Fruit fly (Drosophila melanogaster) whole organism, prepupa: Measurements from ENCODE around the gene CG13293.

Experiments
- Blimp-1 ChIP-seq: fragments of 200-800 bp; sonication (Bioruptor generic); optimal IDR thresholded peaks from 3 replicates; lab custom pipeline; 2017; ENCODE audit warnings: missing biosample characterization, missing genetic modification characterization, mild to moderate bottlenecking, moderate library complexity, missing genetic modification reagents
- CG10669 ChIP-seq: fragments of 200-800 bp; sonication (Bioruptor generic); optimal IDR thresholded peaks from 3 replicates; lab custom pipeline; 2018; ENCODE audit warnings: missing biosample characterization, mild to moderate bottlenecking, missing genetic modification characterization, moderate library complexity
- CG11762 ChIP-seq: fragments of 200-800 bp; sonication (Bioruptor generic); optimal IDR thresholded peaks from 3 replicates; lab custom pipeline; 2016; ENCODE audit warnings: missing biosample characterization, missing genetic modification characterization; ENCODE audit not compliant: insufficient read depth
- CG15336 ChIP-seq: fragments of 200-800 bp; sonication (Bioruptor generic); IDR thresholded peaks from 2 replicates; pipeline ENCODE4 v1.3.6; 2022; ENCODE audit warnings: missing biosample characterization, missing genetic modification characterization
- CG1621 ChIP-seq: fragments of 200-800 bp; sonication (Bioruptor generic); optimal IDR thresholded peaks from 3 replicates; lab custom pipeline; 2018; ENCODE audit warnings: missing biosample characterization, mild to moderate bottlenecking, missing genetic modification characterization
- CG3032 ChIP-seq: fragments of 200-800 bp; optimal IDR thresholded peaks from 2 replicates; lab custom pipeline; 2019; ENCODE audit warnings: missing biosample characterization, mild to moderate bottlenecking, missing genetic modification characterization, moderate library complexity
- CG3919 ChIP-seq: fragments of 200-800 bp; sonication (Bioruptor generic); optimal IDR thresholded peaks from 3 replicates; lab custom pipeline; 2016; ENCODE audit warnings: missing biosample characterization, missing genetic modification characterization
- CG6163 ChIP-seq: fragments of 200-800 bp; sonication (Bioruptor generic); IDR thresholded peaks from 3 replicates; pipeline ENCODE4 v1.3.6; 2022; ENCODE audit warnings: missing biosample characterization, missing genetic modification characterization
- CG6808 ChIP-seq: fragments of 200-800 bp; sonication (Bioruptor generic); optimal IDR thresholded peaks from 3 replicates; lab custom pipeline; 2017; ENCODE audit warnings: missing biosample characterization, missing genetic modification characterization, mild to moderate bottlenecking, moderate library complexity, missing genetic modification reagents
- CG6854 ChIP-seq: fragments of 200-800 bp; sonication (Bioruptor generic); optimal IDR thresholded peaks from 2 replicates; lab custom pipeline; 2017; ENCODE audit warnings: missing biosample characterization, mild to moderate bottlenecking, missing genetic modification characterization
- CG7368 ChIP-seq: fragments of 200-800 bp; sonication (Bioruptor generic); optimal IDR thresholded peaks from 3 replicates; lab custom pipeline; 2016; ENCODE audit warnings: missing biosample characterization, missing genetic modification characterization
- CG8319 ChIP-seq: fragments of 200-800 bp; sonication (Bioruptor generic); optimal IDR thresholded peaks from 3 replicates; lab custom pipeline; 2016; ENCODE audit warnings: missing biosample characterization, missing genetic modification characterization
- CG8632 ChIP-seq: fragments of 200-800 bp; sonication (Bioruptor generic); optimal IDR thresholded peaks from 3 replicates; lab custom pipeline; 2016; ENCODE audit warnings: missing biosample characterization, missing genetic modification characterization
- Eip78C ChIP-seq: fragments of 200-800 bp; sonication (Bioruptor generic); peaks from one replicate; lab custom pipeline; 2016; ENCODE audit warnings: missing biosample characterization, missing genetic modification characterization
- Ets96B ChIP-seq: fragments of 200-800 bp; optimal IDR thresholded peaks from 2 replicates; lab custom pipeline; 2019; ENCODE audit warnings: missing biosample characterization, mild to moderate bottlenecking, missing genetic modification characterization, moderate library complexity
- Hr39 ChIP-seq: fragments of 200-800 bp; sonication (Bioruptor generic); optimal IDR thresholded peaks from 2 replicates; lab custom pipeline; 2016; ENCODE audit warnings: missing biosample characterization, missing genetic modification characterization
- Hr4 ChIP-seq: fragments of 200-800 bp; sonication (Bioruptor generic); optimal IDR thresholded peaks from 3 replicates; lab custom pipeline; 2016; ENCODE audit warnings: missing biosample characterization, missing genetic modification characterization
- Sox14 ChIP-seq: fragments of 200-800 bp; sonication (Bioruptor generic); optimal IDR thresholded peaks from 3 replicates; lab custom pipeline; 2016; ENCODE audit warnings: missing biosample characterization, missing genetic modification characterization
- Sox15 ChIP-seq: fragments of 200-800 bp; sonication (Bioruptor generic); optimal IDR thresholded peaks from 3 replicates; lab custom pipeline; 2016; ENCODE audit warnings: missing biosample characterization, missing genetic modification characterization
- acj6 ChIP-seq: fragments of 200-800 bp; sonication (Bioruptor generic); optimal IDR thresholded peaks from 3 replicates; lab custom pipeline; 2016; ENCODE audit warnings: missing biosample characterization, missing genetic modification characterization
- cyc ChIP-seq: fragments of 200-800 bp; sonication (Bioruptor generic); optimal IDR thresholded peaks from 3 replicates; lab custom pipeline; 2016; ENCODE audit warnings: missing biosample characterization, missing genetic modification characterization
- esn ChIP-seq: fragments of 200-800 bp; sonication (Bioruptor generic); optimal IDR thresholded peaks from 2 replicates; lab custom pipeline; 2016; ENCODE audit warnings: missing biosample characterization, mild to moderate bottlenecking, missing genetic modification characterization, moderate library complexity
- fd59A ChIP-seq: fragments of 200-800 bp; sonication (Bioruptor generic); optimal IDR thresholded peaks from 2 replicates; lab custom pipeline; 2017; ENCODE audit warnings: missing biosample characterization, mild to moderate bottlenecking, missing genetic modification characterization, missing genetic modification reagents
- net ChIP-seq: fragments of 200-800 bp; sonication (Bioruptor generic); optimal IDR thresholded peaks from 3 replicates; lab custom pipeline; 2016; ENCODE audit warnings: missing biosample characterization, missing genetic modification characterization
- spab ChIP-seq: fragments of 200-800 bp; sonication (Bioruptor generic); optimal IDR thresholded peaks from 2 replicates; lab custom pipeline; 2017; ENCODE audit warnings: missing biosample characterization, mild to moderate bottlenecking, missing genetic modification characterization, missing genetic modification reagents
- svp ChIP-seq: fragments of 200-800 bp; sonication (Bioruptor generic); peaks from one replicate; lab custom pipeline; 2016; ENCODE audit warnings: missing biosample characterization, missing genetic modification characterization
- vri ChIP-seq: fragments of 200-800 bp; sonication (Bioruptor generic); optimal IDR thresholded peaks from 3 replicates; lab custom pipeline; 2016; ENCODE audit warnings: missing biosample characterization, mild to moderate bottlenecking, missing genetic modification characterization

Gene CG13293

DNA sequence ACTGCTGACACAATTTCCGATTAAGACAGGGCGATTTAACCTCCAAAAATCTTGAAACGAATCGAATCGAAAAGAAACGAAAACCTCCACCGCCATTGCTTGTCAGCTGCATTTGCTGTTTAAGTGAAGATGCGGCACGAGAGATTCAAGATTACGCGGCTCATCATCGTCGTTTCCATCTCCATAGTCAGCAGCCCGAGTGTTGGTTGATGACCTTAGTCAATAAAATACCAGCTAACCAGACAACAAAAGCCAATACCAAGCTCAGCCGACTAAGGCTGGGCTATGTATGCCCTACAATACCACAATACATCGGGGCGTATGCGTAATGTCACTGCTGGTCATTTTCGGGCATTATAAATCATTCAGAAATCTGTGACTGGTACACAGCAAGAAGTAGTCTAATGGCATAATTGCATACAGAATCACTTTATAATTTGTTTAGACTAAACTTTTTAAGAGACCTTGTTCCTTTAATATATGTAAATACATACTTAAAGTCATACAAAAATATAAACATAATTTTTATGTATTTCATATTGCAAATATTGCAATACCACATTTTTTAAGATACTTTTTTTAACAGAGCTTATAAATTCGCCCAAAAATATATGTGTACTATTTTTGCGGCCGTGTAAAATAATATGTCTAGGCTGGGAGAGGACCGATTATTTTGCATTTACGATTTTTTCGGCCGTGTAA lies 58.2 kb downstream of the CG13293 start (continued):
- no peak for TF ChIP-seq CG6163 (GFP tag; lab: Robert Waterston, UW)
- no peak for TF ChIP-seq CG3032 (tag; lab: Kevin White, UChicago)
- TF ChIP-seq CG15336 (GFP tag; lab: Robert Waterston, UW) = no peak
- TF ChIP-seq net (GFP tag; lab: Kevin White, UChicago) = no peak
- no peak for TF ChIP-seq CG10669 (GFP tag; lab: Kevin White, UChicago)
- TF ChIP-seq CG7368 (GFP tag; lab: Kevin White, UChicago) = no peak
- TF ChIP-seq Eip78C (GFP tag; lab: Kevin White, UChicago) = peak; percentile 76
- no peak for TF ChIP-seq CG6808 (GFP tag; lab: Kevin White, UChicago)
- TF ChIP-seq fd59A = no peak
- TF ChIP-seq CG3919 (GFP tag; lab: Kevin White, UChicago) = no peak
- TF ChIP-seq Hr4 = no peak
- no peak for TF ChIP-seq CG1621
- no peak for TF ChIP-seq svp
- TF ChIP-seq CG11762 (GFP tag; lab: Kevin White, UChicago) = no peak
- TF ChIP-seq vri = no peak
- peak; percentile 21 for TF ChIP-seq CG8632 (GFP tag; lab: Kevin White, UChicago)
- no peak for TF ChIP-seq Ets96B
- TF ChIP-seq Sox14 (GFP tag; lab: Kevin White, UChicago) = no peak
- no peak for TF ChIP-seq cyc (GFP tag; lab: Kevin White, UChicago)
- TF ChIP-seq CG8319 (GFP tag; lab: Kevin White, UChicago) = peak; percentile 5
- TF ChIP-seq acj6 (GFP tag; lab: Kevin White, UChicago) = peak; percentile 3

DNA sequence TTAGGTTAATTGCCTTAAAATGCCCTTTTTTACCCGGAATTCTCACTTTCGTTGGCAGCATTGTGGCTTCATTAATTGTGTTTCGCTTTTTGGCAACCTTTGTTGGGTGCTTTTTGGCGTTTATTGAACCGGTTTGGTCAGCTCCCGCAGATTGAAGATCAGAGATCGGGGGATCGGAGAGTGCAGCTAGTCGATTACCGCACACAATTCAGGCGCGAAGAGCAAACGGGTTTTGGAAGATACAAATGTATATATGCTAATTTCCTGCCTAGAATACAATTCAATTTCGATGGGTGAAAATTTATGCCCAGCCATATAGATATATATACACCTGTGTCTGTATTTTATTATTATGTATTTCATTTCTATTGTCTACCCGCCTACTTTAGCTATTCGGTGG lies 58.9 kb downstream of the CG13293 start:
- TF ChIP-seq esn (GFP tag; lab: Kevin White, UChicago) = no peak
- TF ChIP-seq Blimp-1 (GFP tag; lab: Kevin White, UChicago) = peak; percentile 92
- no peak for TF ChIP-seq spab (GFP tag; lab: Kevin White, UChicago)
- no peak for TF ChIP-seq Sox15
- no peak for TF ChIP-seq CG6854 (GFP tag; lab: Kevin White, UChicago)
- TF ChIP-seq Hr39 = no peak
- no peak for TF ChIP-seq Ets96B
- TF ChIP-seq vri = peak; percentile 90
